ENCODE assay signal across 1 fruit fly cellular context in genomic region chrX:12733770-12734189, dm6.
A peak's percentile ranks its signal among the peaks of the same experiment; 100 is the strongest.
TF ChIP-seq lines count a peak whose summit lies in the region.

No protein-coding gene starts in this region.

TF ChIP-seq in whole organism, embryonic, 481 proteins besides CTCF, POLR2A, EP300 and RAD21 (continued from another document):
- TF ChIP-seq Scr (GFP tag; IDR thresholded peaks at IDR 0.05; lab: Robert Waterston, UW; ENCODE audit: partially characterized antibody) (no peak), eve (GFP tag; optimal IDR thresholded peaks at IDR 0.05; lab: Kevin White, UChicago) (no peak), scrt (GFP tag; optimal IDR thresholded peaks at IDR 0.05; lab: Kevin White, UChicago) (no peak), hkb (optimal IDR thresholded peaks at IDR 0.05; lab: Kevin White, UChicago) (no peak), hkb (GFP tag; IDR thresholded peaks at IDR 0.05; lab: Robert Waterston, UW) (no peak), Usf (GFP tag; optimal IDR thresholded peaks at IDR 0.05; lab: Kevin White, UChicago) (no peak), sr (GFP tag; IDR thresholded peaks at IDR 0.05; lab: Robert Waterston, UW) (peak; percentile 63; the same call in 2 of the 3 replicates), CG31365 (tag; optimal IDR thresholded peaks at IDR 0.05; lab: Kevin White, UChicago) (no peak), pum (GFP tag; optimal IDR thresholded peaks at IDR 0.05; lab: Kevin White, UChicago) (no peak), crol (GFP tag; IDR thresholded peaks at IDR 0.05; lab: Robert Waterston, UW) (no peak), Ptx1 (GFP tag; IDR thresholded peaks at IDR 0.05; lab: Robert Waterston, UW) (no peak), kay (GFP tag; optimal IDR thresholded peaks at IDR 0.05; lab: Kevin White, UChicago) (no peak), ERR (GFP tag; optimal IDR thresholded peaks at IDR 0.05; lab: Kevin White, UChicago) (no peak), CG42726 (GFP tag; IDR thresholded peaks at IDR 0.05; lab: Robert Waterston, UW; ENCODE audit: partially characterized antibody) (no peak), stc (GFP tag; IDR thresholded peaks at IDR 0.05; lab: Robert Waterston, UW) (no peak), CG3407 (GFP tag; optimal IDR thresholded peaks at IDR 0.05; lab: Kevin White, UChicago) (peak; percentile 99), CG12744 (GFP tag; optimal IDR thresholded peaks at IDR 0.05; lab: Kevin White, UChicago) (no peak), Adf1 (GFP tag; IDR thresholded peaks at IDR 0.05; lab: Robert Waterston, UW) (peak; percentile 86), CG12769 (tag; optimal IDR thresholded peaks at IDR 0.05; lab: Kevin White, UChicago) (peak; percentile 39), her (GFP tag; optimal IDR thresholded peaks at IDR 0.05; lab: Kevin White, UChicago) (no peak), CG14441 (GFP tag; IDR thresholded peaks at IDR 0.05; lab: Robert Waterston, UW) (no peak), Sin3A (optimal IDR thresholded peaks at IDR 0.05; lab: Kevin White, UChicago) (no peak), lov (optimal IDR thresholded peaks at IDR 0.05; lab: Kevin White, UChicago) (no peak), lov (GFP tag; IDR thresholded peaks at IDR 0.05; lab: Robert Waterston, UW) (no peak), gsb-n (tag; optimal IDR thresholded peaks at IDR 0.05; lab: Kevin White, UChicago) (no peak), onecut (GFP tag; IDR thresholded peaks at IDR 0.05; lab: Robert Waterston, UW) (peak; percentile 7; the same call in 1 of the 2 replicates), CG10462 (GFP tag; optimal IDR thresholded peaks at IDR 0.05; lab: Kevin White, UChicago) (no peak), Jarid2 (GFP tag; optimal IDR thresholded peaks at IDR 0.05; lab: Kevin White, UChicago) (no peak), sd (tag; optimal IDR thresholded peaks at IDR 0.05; lab: Kevin White, UChicago) (peak; percentile 13), br (optimal IDR thresholded peaks at IDR 0.05; lab: Kevin White, UChicago) (no peak), zen2 (GFP tag; IDR thresholded peaks at IDR 0.05; lab: Robert Waterston, UW; ENCODE audit: partially characterized antibody) (no peak), Deaf1 (tag; optimal IDR thresholded peaks at IDR 0.05; lab: Kevin White, UChicago) (no peak), mirr (GFP tag; optimal IDR thresholded peaks at IDR 0.05; lab: Kevin White, UChicago) (peak; percentile 55), fru (optimal IDR thresholded peaks at IDR 0.05; lab: Kevin White, UChicago) (no peak), tin (GFP tag; optimal IDR thresholded peaks at IDR 0.05; lab: Kevin White, UChicago) (no peak), CG14667 (GFP tag; IDR thresholded peaks at IDR 0.05; lab: Robert Waterston, UW) (no peak), lab (GFP tag; optimal IDR thresholded peaks at IDR 0.05; lab: Kevin White, UChicago) (peak; percentile 42), CG2889 (GFP tag; IDR thresholded peaks at IDR 0.05; lab: Robert Waterston, UW) (no peak), twi (tag; optimal IDR thresholded peaks at IDR 0.05; lab: Kevin White, UChicago) (peak; percentile 51), CG10366 (GFP tag; IDR thresholded peaks at IDR 0.05; lab: Robert Waterston, UW) (no peak), CG43689 (GFP tag; IDR thresholded peaks at IDR 0.05; lab: Robert Waterston, UW) (no peak), zf30C (GFP tag; optimal IDR thresholded peaks at IDR 0.05; lab: Kevin White, UChicago) (no peak), Dref (GFP tag; IDR thresholded peaks at IDR 0.05; lab: Robert Waterston, UW) (no peak), corto (GFP tag; optimal IDR thresholded peaks at IDR 0.05; lab: Kevin White, UChicago) (no peak), lbe (GFP tag; optimal IDR thresholded peaks at IDR 0.05; lab: Kevin White, UChicago) (no peak), tll (GFP tag; optimal IDR thresholded peaks at IDR 0.05; lab: Kevin White, UChicago) (no peak), Kr (GFP tag; optimal IDR thresholded peaks at IDR 0.05; lab: Kevin White, UChicago) (no peak), CG10147 (GFP tag; optimal IDR thresholded peaks at IDR 0.05; lab: Kevin White, UChicago) (no peak), pb (GFP tag; optimal IDR thresholded peaks at IDR 0.05; lab: Kevin White, UChicago) (no peak), PHDP (tag; optimal IDR thresholded peaks at IDR 0.05; lab: Kevin White, UChicago) (no peak), CG2875 (GFP tag; optimal IDR thresholded peaks at IDR 0.05; lab: Kevin White, UChicago) (no peak), Dbx (GFP tag; IDR thresholded peaks at IDR 0.05; lab: Robert Waterston, UW) (no peak), Hand (GFP tag; optimal IDR thresholded peaks at IDR 0.05; lab: Kevin White, UChicago) (no peak), Doc2 (GFP tag; IDR thresholded peaks at IDR 0.05; lab: Robert Waterston, UW) (no peak), gem (tag; optimal IDR thresholded peaks at IDR 0.05; lab: Kevin White, UChicago) (no peak), ara (GFP tag; IDR thresholded peaks at IDR 0.05; lab: Robert Waterston, UW) (no peak), toy (GFP tag; IDR thresholded peaks at IDR 0.05; lab: Robert Waterston, UW) (no peak), CG17568 (GFP tag; optimal IDR thresholded peaks at IDR 0.05; lab: Kevin White, UChicago) (no peak), eyg (GFP tag; optimal IDR thresholded peaks at IDR 0.05; lab: Kevin White, UChicago) (no peak), CG4360 (GFP tag; IDR thresholded peaks at IDR 0.05; lab: Robert Waterston, UW) (no peak), CG34422 (GFP tag; IDR thresholded peaks at IDR 0.05; lab: Robert Waterston, UW) (peak; percentile 13; the same call in 1 of the 3 replicates), luna (GFP tag; optimal IDR thresholded peaks at IDR 0.05; lab: Kevin White, UChicago) (no peak), pzg (GFP tag; optimal IDR thresholded peaks at IDR 0.05; lab: Kevin White, UChicago) (no peak), CG6854 (GFP tag; optimal IDR thresholded peaks at IDR 0.05; lab: Kevin White, UChicago) (no peak), CG8290 (GFP tag; optimal IDR thresholded peaks at IDR 0.05; lab: Kevin White, UChicago) (no peak), CG8290 (tag; optimal IDR thresholded peaks at IDR 0.05; lab: Kevin White, UChicago) (peak in 1 of 2 experiments; percentile 9), CG2120 (GFP tag; optimal IDR thresholded peaks at IDR 0.05; lab: Kevin White, UChicago) (no peak), lilli (GFP tag; optimal IDR thresholded peaks at IDR 0.05; lab: Kevin White, UChicago) (no peak), CG8765 (GFP tag; IDR thresholded peaks at IDR 0.05; lab: Robert Waterston, UW) (no peak), Fer2 (tag; optimal IDR thresholded peaks at IDR 0.05; lab: Kevin White, UChicago) (no peak), CG16815 (GFP tag; optimal IDR thresholded peaks at IDR 0.05; lab: Kevin White, UChicago) (no peak), sens-2 (GFP tag; IDR thresholded peaks at IDR 0.05; lab: Robert Waterston, UW) (no peak), Pdp1 (GFP tag; optimal IDR thresholded peaks at IDR 0.05; lab: Kevin White, UChicago) (peak in 1 of 2 experiments; percentile 23), en (GFP tag; optimal IDR thresholded peaks at IDR 0.05; lab: Kevin White, UChicago) (no peak), hbn (GFP tag; IDR thresholded peaks at IDR 0.05; lab: Robert Waterston, UW; ENCODE audit: partially characterized antibody) (no peak), crp (GFP tag; optimal IDR thresholded peaks at IDR 0.05; lab: Kevin White, UChicago) (no peak), CG13894 (tag; optimal IDR thresholded peaks at IDR 0.05; lab: Kevin White, UChicago) (peak; percentile 25), CG16779 (GFP tag; IDR thresholded peaks at IDR 0.05; lab: Robert Waterston, UW) (no peak), sug (tag; optimal IDR thresholded peaks at IDR 0.05; lab: Kevin White, UChicago) (no peak), tup (GFP tag; optimal IDR thresholded peaks at IDR 0.05; lab: Kevin White, UChicago) (no peak), CG11456 (GFP tag; IDR thresholded peaks at IDR 0.05; lab: Robert Waterston, UW) (no peak), Camta (GFP tag; optimal IDR thresholded peaks at IDR 0.05; lab: Kevin White, UChicago) (no peak), grn (GFP tag; optimal IDR thresholded peaks at IDR 0.05; lab: Kevin White, UChicago) (no peak), tna (GFP tag; IDR thresholded peaks at IDR 0.05; lab: Robert Waterston, UW; ENCODE audit: partially characterized antibody) (no peak), CG15601 (tag; optimal IDR thresholded peaks at IDR 0.05; lab: Kevin White, UChicago) (no peak), CG8089 (GFP tag; optimal IDR thresholded peaks at IDR 0.05; lab: Kevin White, UChicago) (no peak), z (GFP tag; IDR thresholded peaks at IDR 0.05; lab: Robert Waterston, UW) (no peak), CG32767 (GFP tag; IDR thresholded peaks at IDR 0.05; lab: Robert Waterston, UW) (no peak), Nf-YC (tag; optimal IDR thresholded peaks at IDR 0.05; lab: Kevin White, UChicago) (no peak), pho (GFP tag; optimal IDR thresholded peaks at IDR 0.05; lab: Kevin White, UChicago) (no peak), sc (optimal IDR thresholded peaks at IDR 0.05; lab: Kevin White, UChicago) (no peak), sc (GFP tag; optimal IDR thresholded peaks at IDR 0.05; lab: Kevin White, UChicago) (no peak), Six4 (GFP tag; optimal IDR thresholded peaks at IDR 0.05; lab: Kevin White, UChicago) (no peak), Dip2 (GFP tag; IDR thresholded peaks at IDR 0.05; lab: Robert Waterston, UW) (no peak), pros (GFP tag; optimal IDR thresholded peaks at IDR 0.05; lab: Kevin White, UChicago) (peak; percentile 20), CG10267 (tag; optimal IDR thresholded peaks at IDR 0.05; lab: Kevin White, UChicago) (no peak), row (GFP tag; IDR thresholded peaks at IDR 0.05; lab: Robert Waterston, UW) (peak; percentile 8; the same call in 1 of the 3 replicates), CG10431 (GFP tag; optimal IDR thresholded peaks at IDR 0.05; lab: Kevin White, UChicago) (no peak), chif (GFP tag; optimal IDR thresholded peaks at IDR 0.05; lab: Kevin White, UChicago) (no peak), fd3F (GFP tag; optimal IDR thresholded peaks at IDR 0.05; lab: Kevin White, UChicago) (no peak), D (optimal IDR thresholded peaks at IDR 0.05; lab: Kevin White, UChicago) (no peak), D (GFP tag; optimal IDR thresholded peaks at IDR 0.05; lab: Kevin White, UChicago) (no peak), CG11560 (tag; IDR thresholded peaks at IDR 0.05; lab: Robert Waterston, UW) (no peak), CG9727 (GFP tag; optimal IDR thresholded peaks at IDR 0.05; lab: Kevin White, UChicago) (no peak), chinmo (GFP tag; IDR thresholded peaks at IDR 0.05; lab: Robert Waterston, UW; ENCODE audit: partially characterized antibody) (no peak), Hr39 (optimal IDR thresholded peaks at IDR 0.05; lab: Kevin White, UChicago) (no peak), CG2199 (GFP tag; IDR thresholded peaks at IDR 0.05; lab: Robert Waterston, UW) (peak; percentile 63; the same call in 1 of the 3 replicates), Aef1 (GFP tag; IDR thresholded peaks at IDR 0.05; lab: Robert Waterston, UW) (no peak), Med (GFP tag; lab: Kevin White, UChicago) (peak; percentile 76), CG12071 (GFP tag; optimal IDR thresholded peaks at IDR 0.05; lab: Kevin White, UChicago) (no peak), CG9609 (GFP tag; optimal IDR thresholded peaks at IDR 0.05; lab: Kevin White, UChicago) (no peak), Atf-2 (GFP tag; optimal IDR thresholded peaks at IDR 0.05; lab: Kevin White, UChicago) (no peak), CG10565 (GFP tag; optimal IDR thresholded peaks at IDR 0.05; lab: Kevin White, UChicago) (no peak), otp (GFP tag; IDR thresholded peaks at IDR 0.05; lab: Robert Waterston, UW) (no peak), CG3726 (GFP tag; IDR thresholded peaks at IDR 0.05; lab: Robert Waterston, UW) (no peak), ash1 (GFP tag; optimal IDR thresholded peaks at IDR 0.05; lab: Kevin White, UChicago) (peak; percentile 10), CG12155 (GFP tag; optimal IDR thresholded peaks at IDR 0.05; lab: Kevin White, UChicago) (no peak), CG14014 (GFP tag; IDR thresholded peaks at IDR 0.05; lab: Robert Waterston, UW) (no peak), CG31388 (GFP tag; optimal IDR thresholded peaks at IDR 0.05; lab: Kevin White, UChicago) (no peak), CG10654 (GFP tag; optimal IDR thresholded peaks at IDR 0.05; lab: Kevin White, UChicago) (no peak), CG17829 (tag; optimal IDR thresholded peaks at IDR 0.05; lab: Kevin White, UChicago) (no peak), CG30431 (GFP tag; optimal IDR thresholded peaks at IDR 0.05; lab: Kevin White, UChicago) (no peak), CG12219 (GFP tag; optimal IDR thresholded peaks at IDR 0.05; lab: Kevin White, UChicago) (no peak), az2 (GFP tag; optimal IDR thresholded peaks at IDR 0.05; lab: Kevin White, UChicago) (no peak), amos (GFP tag; IDR thresholded peaks at IDR 0.05; lab: Robert Waterston, UW; ENCODE audit: partially characterized antibody) (no peak), CG4707 (GFP tag; optimal IDR thresholded peaks at IDR 0.05; lab: Kevin White, UChicago) (no peak), dmrt11E (tag; optimal IDR thresholded peaks at IDR 0.05; lab: Kevin White, UChicago) (no peak), cas (GFP tag; IDR thresholded peaks at IDR 0.05; lab: Robert Waterston, UW) (no peak), CG14050 (GFP tag; IDR thresholded peaks at IDR 0.05; lab: Robert Waterston, UW) (no peak), CG14965 (GFP tag; optimal IDR thresholded peaks at IDR 0.05; lab: Kevin White, UChicago; ENCODE audit: borderline replicate concordance) (no peak), crc (GFP tag; optimal IDR thresholded peaks at IDR 0.05; lab: Kevin White, UChicago) (no peak), ac (GFP tag; optimal IDR thresholded peaks at IDR 0.05; lab: Kevin White, UChicago) (no peak), CG1529 (GFP tag; optimal IDR thresholded peaks at IDR 0.05; lab: Kevin White, UChicago) (no peak), CG8944 (GFP tag; optimal IDR thresholded peaks at IDR 0.05; lab: Kevin White, UChicago) (no peak)
